Worm (Caenorhabditis elegans): ENCODE data around the gene F54C9.11.

DNA sequence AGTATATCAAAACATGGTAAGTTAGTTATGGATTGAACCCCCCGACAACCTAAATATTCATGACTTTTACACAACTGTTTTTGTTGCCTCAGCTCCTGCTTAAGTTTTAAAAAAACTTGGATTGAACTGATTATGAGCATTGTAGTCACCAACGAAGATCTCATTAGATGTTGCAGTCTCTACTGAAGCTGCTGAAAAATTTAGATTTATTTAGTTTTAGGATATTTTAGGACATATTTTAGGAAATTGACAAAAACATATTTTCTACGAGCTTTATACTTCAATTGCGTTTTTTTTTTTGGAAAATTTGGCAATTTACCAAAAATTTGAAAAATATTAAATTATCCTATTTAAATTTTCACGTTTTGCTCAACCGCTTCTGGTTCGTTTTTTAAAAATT is 22.9 kb downstream of the F54C9.11 start, which contains the start of gene F54C9.14:
- no peak for TF ChIP-seq T22C8.4 (GFP tag; IDR thresholded peaks at IDR 0.05)
- TF ChIP-seq klf-2 (GFP tag; conservative IDR thresholded peaks at IDR 0.05), result no peak
- no peak for TF ChIP-seq ref-1 (GFP tag; conservative IDR thresholded peaks at IDR 0.05)
- no peak for TF ChIP-seq flt-1 (GFP tag; IDR thresholded peaks at IDR 0.05)

Measured in whole organism, midembryonic.